Worm (Caenorhabditis elegans) whole organism, mixed stage, embryonic: ENCODE data around the gene ucr-1.

ENCODE experiments used
- ham-2 ChIP-seq: fragments of 200-800 bp; sonication (Bioruptor generic); optimal IDR thresholded peaks from 2 replicates; lab custom pipeline; 2018; ENCODE audit warnings: mild to moderate bottlenecking, missing genetic modification characterization, missing compliant biosample characterization
- lin-13 ChIP-seq: fragments of 150-350 bp; optimal IDR thresholded peaks from 2 replicates; lab custom pipeline; 2014; ENCODE audit warnings: missing biosample characterization, missing genetic modification characterization
- mab-5 ChIP-seq: fragments of 150-350 bp; optimal IDR thresholded peaks from 2 replicates; lab custom pipeline; 2014; ENCODE audit warnings: missing biosample characterization, missing genetic modification characterization
- mep-1 ChIP-seq: fragments of 150-350 bp; optimal IDR thresholded peaks from 2 replicates; lab custom pipeline; 2017; ENCODE audit warnings: missing biosample characterization, missing genetic modification reagents, missing genetic modification characterization, inconsistent platforms
- mls-2 ChIP-seq: sonication (generic microtip); optimal IDR thresholded peaks from 2 replicates; lab custom pipeline; 2016; ENCODE audit warnings: mild to moderate bottlenecking, missing genetic modification characterization, moderate library complexity, missing compliant biosample characterization
- nhr-237 ChIP-seq: fragments of 150-350 bp; optimal IDR thresholded peaks from 2 replicates; lab custom pipeline; 2014; ENCODE audit warnings: missing biosample characterization, missing genetic modification characterization
- sem-2 ChIP-seq: fragments of 200-800 bp; sonication (Bioruptor generic); optimal IDR thresholded peaks from 2 replicates; lab custom pipeline; 2018; ENCODE audit warnings: mild to moderate bottlenecking, missing genetic modification characterization, missing compliant biosample characterization

DNA sequence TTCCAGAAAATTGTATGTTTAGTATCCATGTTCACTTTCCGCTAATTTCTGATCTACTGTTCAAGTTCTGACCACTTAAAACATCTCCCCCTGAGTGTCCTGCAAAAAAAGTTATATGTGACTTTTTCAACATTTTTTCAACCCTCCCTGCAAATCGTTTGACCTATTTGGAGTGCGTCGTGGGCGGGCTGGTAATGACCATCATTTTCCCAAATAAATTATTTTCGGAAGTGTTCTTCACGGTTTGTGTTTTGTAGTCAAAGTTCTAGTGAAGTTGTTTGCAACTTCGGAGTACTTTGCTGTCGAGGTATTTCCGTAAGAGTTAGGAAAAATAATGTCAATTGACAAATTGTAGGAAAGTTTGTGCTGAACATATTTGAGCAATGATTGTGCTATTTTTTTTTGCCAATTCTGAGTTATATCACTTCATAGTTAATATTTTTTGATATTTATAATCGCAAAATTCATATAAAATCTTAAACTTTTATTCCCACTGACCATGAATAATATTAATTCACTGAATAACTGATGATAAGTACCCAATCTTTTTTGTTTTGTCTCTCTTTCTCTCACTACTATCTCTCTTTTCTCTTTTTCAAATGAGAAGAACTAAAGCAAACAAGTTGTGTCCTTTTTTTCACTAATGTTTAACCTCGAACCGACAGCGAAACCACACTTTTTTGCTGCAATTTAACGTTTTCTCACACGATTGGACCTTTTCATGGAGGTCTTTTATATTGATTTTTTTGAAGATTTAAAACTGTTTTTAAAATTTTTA lies 30.5 kb downstream of the ucr-1 start:
- TF ChIP-seq ham-2 (GFP tag; lab: Kevin White, UChicago) (no peak), mls-2 (tag; lab: Kevin White, UChicago) (no peak), sem-2 (GFP tag; lab: Kevin White, UChicago) (no peak), mep-1 (tag; lab: Kevin White, UChicago) (no peak), lin-13 (no peak), mab-5 (no peak), nhr-237 (no peak)
